Fruit fly (Drosophila melanogaster) whole organism, prepupa: ENCODE results near the gene Crz.

Experiments
- Blimp-1 ChIP-seq: fragments of 200-800 bp; sonication (Bioruptor generic); optimal IDR thresholded peaks from 3 replicates; lab custom pipeline; 2017; ENCODE audit warnings: missing biosample characterization, missing genetic modification characterization, mild to moderate bottlenecking, moderate library complexity, missing genetic modification reagents
- CG10631 ChIP-seq: fragments of 200-800 bp; sonication (Bioruptor generic); optimal IDR thresholded peaks from 2 replicates; lab custom pipeline; 2016; ENCODE audit warnings: missing biosample characterization, missing genetic modification characterization
- CG11294 ChIP-seq: fragments of 200-800 bp; sonication (Bioruptor generic); IDR thresholded peaks from 2 replicates; pipeline ENCODE4 v1.3.6; 2022; ENCODE audit warnings: missing biosample characterization, missing genetic modification characterization
- CG15336 ChIP-seq: fragments of 200-800 bp; sonication (Bioruptor generic); IDR thresholded peaks from 2 replicates; pipeline ENCODE4 v1.3.6; 2022; ENCODE audit warnings: missing biosample characterization, missing genetic modification characterization
- CG16779 ChIP-seq: fragments of 200-800 bp; sonication (Bioruptor generic); optimal IDR thresholded peaks from 3 replicates; lab custom pipeline; 2017; ENCODE audit warnings: missing biosample characterization, mild to moderate bottlenecking, missing genetic modification characterization
- CG31627 ChIP-seq: fragments of 200-800 bp; sonication (Bioruptor generic); optimal IDR thresholded peaks from 3 replicates; lab custom pipeline; 2016; ENCODE audit warnings: missing biosample characterization, missing genetic modification characterization
- CG3919 ChIP-seq: fragments of 200-800 bp; sonication (Bioruptor generic); optimal IDR thresholded peaks from 3 replicates; lab custom pipeline; 2016; ENCODE audit warnings: missing biosample characterization, missing genetic modification characterization
- CG4318 ChIP-seq: fragments of 200-800 bp; sonication (Bioruptor generic); optimal IDR thresholded peaks from 3 replicates; lab custom pipeline; 2017; ENCODE audit warnings: missing biosample characterization, mild to moderate bottlenecking, missing genetic modification characterization
- CG6163 ChIP-seq: fragments of 200-800 bp; sonication (Bioruptor generic); IDR thresholded peaks from 3 replicates; pipeline ENCODE4 v1.3.6; 2022; ENCODE audit warnings: missing biosample characterization, missing genetic modification characterization
- CG6276 ChIP-seq: fragments of 200-800 bp; sonication (Bioruptor generic); optimal IDR thresholded peaks from 2 replicates; lab custom pipeline; 2017; ENCODE audit warnings: missing biosample characterization, mild to moderate bottlenecking, missing genetic modification characterization
- CG6792 ChIP-seq: fragments of 200-800 bp; sonication (Bioruptor generic); optimal IDR thresholded peaks from 3 replicates; lab custom pipeline; 2016; ENCODE audit warnings: missing biosample characterization, missing genetic modification characterization
- CG6808 ChIP-seq: fragments of 200-800 bp; sonication (Bioruptor generic); optimal IDR thresholded peaks from 3 replicates; lab custom pipeline; 2017; ENCODE audit warnings: missing biosample characterization, missing genetic modification characterization, mild to moderate bottlenecking, moderate library complexity, missing genetic modification reagents
- CG6854 ChIP-seq: fragments of 200-800 bp; sonication (Bioruptor generic); optimal IDR thresholded peaks from 2 replicates; lab custom pipeline; 2017; ENCODE audit warnings: missing biosample characterization, mild to moderate bottlenecking, missing genetic modification characterization
- CG8119 ChIP-seq: fragments of 200-800 bp; sonication (Bioruptor generic); IDR thresholded peaks from 3 replicates; pipeline ENCODE4 v1.3.6; 2022; ENCODE audit warnings: missing biosample characterization, missing genetic modification characterization
- CG8632 ChIP-seq: fragments of 200-800 bp; sonication (Bioruptor generic); optimal IDR thresholded peaks from 3 replicates; lab custom pipeline; 2016; ENCODE audit warnings: missing biosample characterization, missing genetic modification characterization
- CG9139 ChIP-seq: fragments of 200-800 bp; sonication (Bioruptor generic); optimal IDR thresholded peaks from 3 replicates; lab custom pipeline; 2017; ENCODE audit warnings: missing biosample characterization, mild to moderate bottlenecking, missing genetic modification characterization
- Eip78C ChIP-seq: fragments of 200-800 bp; sonication (Bioruptor generic); peaks from one replicate; lab custom pipeline; 2016; ENCODE audit warnings: missing biosample characterization, missing genetic modification characterization
- Ets21C ChIP-seq: fragments of 200-800 bp; sonication (Bioruptor generic); optimal IDR thresholded peaks from 3 replicates; lab custom pipeline; 2016; ENCODE audit warnings: missing biosample characterization, missing genetic modification characterization
- Ets96B ChIP-seq: fragments of 200-800 bp; optimal IDR thresholded peaks from 2 replicates; lab custom pipeline; 2019; ENCODE audit warnings: missing biosample characterization, mild to moderate bottlenecking, missing genetic modification characterization, moderate library complexity
- Gug ChIP-seq: fragments of 200-800 bp; sonication (Bioruptor generic); IDR thresholded peaks from 2 replicates; pipeline ENCODE4 v1.3.6; 2022; ENCODE audit warnings: missing biosample characterization, missing genetic modification characterization
- Hr38 ChIP-seq: sonication (Bioruptor generic); optimal IDR thresholded peaks from 2 replicates; lab custom pipeline; 2016; ENCODE audit warnings: missing biosample characterization, missing genetic modification characterization
- Hr39 ChIP-seq: fragments of 200-800 bp; sonication (Bioruptor generic); optimal IDR thresholded peaks from 2 replicates; lab custom pipeline; 2016; ENCODE audit warnings: missing biosample characterization, missing genetic modification characterization
- Hr4 ChIP-seq: fragments of 200-800 bp; sonication (Bioruptor generic); optimal IDR thresholded peaks from 3 replicates; lab custom pipeline; 2016; ENCODE audit warnings: missing biosample characterization, missing genetic modification characterization
- Lpt ChIP-seq: fragments of 200-800 bp; sonication (Bioruptor generic); optimal IDR thresholded peaks from 3 replicates; lab custom pipeline; 2016; ENCODE audit warnings: missing biosample characterization, missing genetic modification characterization
- Met ChIP-seq: fragments of 200-800 bp; sonication (Bioruptor generic); optimal IDR thresholded peaks from 3 replicates; lab custom pipeline; 2016; ENCODE audit warnings: missing biosample characterization, missing genetic modification characterization
- OdsH ChIP-seq: fragments of 200-800 bp; sonication (Bioruptor generic); optimal IDR thresholded peaks from 3 replicates; lab custom pipeline; 2016; ENCODE audit warnings: missing biosample characterization, missing genetic modification characterization
- Smox ChIP-seq: fragments of 200-800 bp; sonication (Bioruptor generic); optimal IDR thresholded peaks from 3 replicates; lab custom pipeline; 2016; ENCODE audit warnings: missing biosample characterization, missing genetic modification characterization
- Sox102F ChIP-seq: fragments of 200-800 bp; sonication (Bioruptor generic); optimal IDR thresholded peaks from 2 replicates; lab custom pipeline; 2016; ENCODE audit warnings: missing biosample characterization, mild to moderate bottlenecking, missing genetic modification characterization
- Sox14 ChIP-seq: fragments of 200-800 bp; sonication (Bioruptor generic); optimal IDR thresholded peaks from 3 replicates; lab custom pipeline; 2016; ENCODE audit warnings: missing biosample characterization, missing genetic modification characterization
- Sox15 ChIP-seq: fragments of 200-800 bp; sonication (Bioruptor generic); optimal IDR thresholded peaks from 3 replicates; lab custom pipeline; 2016; ENCODE audit warnings: missing biosample characterization, missing genetic modification characterization
- achi ChIP-seq: fragments of 200-800 bp; sonication (Bioruptor generic); optimal IDR thresholded peaks from 3 replicates; lab custom pipeline; 2016; ENCODE audit warnings: missing biosample characterization, missing genetic modification characterization
- acj6 ChIP-seq: fragments of 200-800 bp; sonication (Bioruptor generic); optimal IDR thresholded peaks from 3 replicates; lab custom pipeline; 2016; ENCODE audit warnings: missing biosample characterization, missing genetic modification characterization
- cyc ChIP-seq: fragments of 200-800 bp; sonication (Bioruptor generic); optimal IDR thresholded peaks from 3 replicates; lab custom pipeline; 2016; ENCODE audit warnings: missing biosample characterization, missing genetic modification characterization
- dac ChIP-seq: fragments of 200-800 bp; sonication (Bioruptor generic); optimal IDR thresholded peaks from 2 replicates; lab custom pipeline; 2017; ENCODE audit warnings: missing biosample characterization, mild to moderate bottlenecking, missing genetic modification characterization
- dsx ChIP-seq: fragments of 200-800 bp; optimal IDR thresholded peaks from 3 replicates; lab custom pipeline; 2019; ENCODE audit warnings: missing biosample characterization, mild to moderate bottlenecking, missing genetic modification characterization, moderate library complexity; ENCODE audit not compliant: poor library complexity, severe bottlenecking
- eg ChIP-seq: fragments of 200-800 bp; sonication (Bioruptor generic); IDR thresholded peaks from 3 replicates; pipeline ENCODE4 v1.3.6; 2022; ENCODE audit warnings: missing biosample characterization, missing genetic modification characterization
- esn ChIP-seq: fragments of 200-800 bp; sonication (Bioruptor generic); optimal IDR thresholded peaks from 2 replicates; lab custom pipeline; 2016; ENCODE audit warnings: missing biosample characterization, mild to moderate bottlenecking, missing genetic modification characterization, moderate library complexity
- fd59A ChIP-seq: fragments of 200-800 bp; sonication (Bioruptor generic); optimal IDR thresholded peaks from 2 replicates; lab custom pipeline; 2017; ENCODE audit warnings: missing biosample characterization, mild to moderate bottlenecking, missing genetic modification characterization, missing genetic modification reagents
- fkh ChIP-seq: fragments of 200-800 bp; sonication (Bioruptor generic); optimal IDR thresholded peaks from 3 replicates; lab custom pipeline; 2017; ENCODE audit warnings: missing biosample characterization, mild to moderate bottlenecking, missing genetic modification characterization, moderate library complexity
- salr ChIP-seq, 2 experiments: fragments of 200-800 bp; sonication (Bioruptor generic); optimal IDR thresholded peaks; 3 replicates each; lab custom pipeline; 2016 to 2018; ENCODE audit warnings: missing biosample characterization in 2 of 2, missing genetic modification characterization in 2 of 2, mild to moderate bottlenecking in 1 of 2
- spab ChIP-seq: fragments of 200-800 bp; sonication (Bioruptor generic); optimal IDR thresholded peaks from 2 replicates; lab custom pipeline; 2017; ENCODE audit warnings: missing biosample characterization, mild to moderate bottlenecking, missing genetic modification characterization, missing genetic modification reagents
- ss ChIP-seq, 2 experiments: fragments of 200-800 bp; sonication (Bioruptor generic); optimal IDR thresholded peaks; 2 replicates in 1 of 2; 3 replicates in 1 of 2; lab custom pipeline; 2017 to 2018; ENCODE audit warnings: mild to moderate bottlenecking in 2 of 2, missing biosample characterization in 2 of 2, missing genetic modification characterization in 2 of 2, moderate library complexity in 1 of 2
- svp ChIP-seq: fragments of 200-800 bp; sonication (Bioruptor generic); peaks from one replicate; lab custom pipeline; 2016; ENCODE audit warnings: missing biosample characterization, missing genetic modification characterization
- topi ChIP-seq: fragments of 200-800 bp; sonication (Bioruptor generic); optimal IDR thresholded peaks from 3 replicates; lab custom pipeline; 2016; ENCODE audit warnings: missing biosample characterization, missing genetic modification characterization

Gene Crz

dm6 chr3R:14288669-14289383, 25.8 kb upstream of the Crz start, which contains the start of gene red (continued):
- TF ChIP-seq svp (GFP tag; lab: Kevin White, UChicago) = peak; percentile 67
- TF ChIP-seq Smox = no peak
- TF ChIP-seq dsx (GFP tag; lab: Kevin White, UChicago) = peak; percentile 43
- no peak for TF ChIP-seq CG16779 (tag; lab: Kevin White, UChicago)
- no peak for TF ChIP-seq topi (GFP tag; lab: Kevin White, UChicago)
- peak; percentile 31; the same call in 1 of the 2 replicates for TF ChIP-seq Gug (GFP tag; lab: Robert Waterston, UW)
- TF ChIP-seq ss (GFP tag; optimal IDR thresholded peaks at IDR 0.05; lab: Kevin White, UChicago) = peak; percentile 41 to 58
- TF ChIP-seq CG11294 (GFP tag; lab: Robert Waterston, UW) = no peak
- no peak for TF ChIP-seq CG6792 (GFP tag; lab: Kevin White, UChicago)
- TF ChIP-seq acj6 (GFP tag; lab: Kevin White, UChicago) = peak; percentile 44
- TF ChIP-seq CG8119 = peak; percentile 55; the same call in 2 of the 3 replicates
- TF ChIP-seq Sox102F (GFP tag; lab: Kevin White, UChicago) = peak; percentile 25
- TF ChIP-seq Hr4 (GFP tag; lab: Kevin White, UChicago) = peak; percentile 69
- peak; percentile 15 for TF ChIP-seq OdsH
- TF ChIP-seq CG15336 (GFP tag; lab: Robert Waterston, UW) = peak; percentile 65
- no peak for TF ChIP-seq CG3919
- TF ChIP-seq spab (GFP tag; lab: Kevin White, UChicago) = no peak
- peak; percentile 66 for TF ChIP-seq eg
- TF ChIP-seq Met (GFP tag; lab: Kevin White, UChicago) = peak; percentile 9
- peak; percentile 64 for TF ChIP-seq CG6854 (GFP tag; lab: Kevin White, UChicago)
- peak; percentile 16 for TF ChIP-seq CG4318 (GFP tag; lab: Kevin White, UChicago)
- TF ChIP-seq CG8632 (GFP tag; lab: Kevin White, UChicago) = no peak
- TF ChIP-seq dac (GFP tag; lab: Kevin White, UChicago) = no peak

- TF ChIP-seq CG11294 (GFP tag; lab: Robert Waterston, UW) = no peak
- TF ChIP-seq salr (GFP tag; optimal IDR thresholded peaks at IDR 0.05; lab: Kevin White, UChicago) = peak in 1 of 2 experiments; percentile 16
- peak; percentile 79 for TF ChIP-seq svp (GFP tag; lab: Kevin White, UChicago)
- peak; percentile 32 for TF ChIP-seq CG6792 (GFP tag; lab: Kevin White, UChicago)
- TF ChIP-seq cyc = peak; percentile 7
- TF ChIP-seq achi (GFP tag; lab: Kevin White, UChicago) = peak; percentile 45
- TF ChIP-seq spab (GFP tag; lab: Kevin White, UChicago) = peak; percentile 29
- peak; percentile 6 for TF ChIP-seq dsx (GFP tag; lab: Kevin White, UChicago)
- TF ChIP-seq CG31627 = peak; percentile 40
- peak; percentile 58 for TF ChIP-seq Smox
- TF ChIP-seq Hr38 = no peak
- peak; percentile 0 for TF ChIP-seq Blimp-1 (GFP tag; lab: Kevin White, UChicago)
- TF ChIP-seq Lpt (GFP tag; lab: Kevin White, UChicago) = peak; percentile 28
- TF ChIP-seq Gug (GFP tag; lab: Robert Waterston, UW) = peak; percentile 33; the same call in 1 of the 2 replicates
- peak; percentile 57 for TF ChIP-seq topi (GFP tag; lab: Kevin White, UChicago)
- TF ChIP-seq CG9139 = no peak
- TF ChIP-seq eg = 0 out of 3 replicates have a peak, but pooled peaks have one; percentile 36
- TF ChIP-seq Sox14 (GFP tag; lab: Kevin White, UChicago) = peak; percentile 39
- TF ChIP-seq Sox15 (GFP tag; lab: Kevin White, UChicago) = peak; percentile 17
- TF ChIP-seq Ets96B (tag; lab: Kevin White, UChicago) = peak; percentile 57
- peak; percentile 45 for TF ChIP-seq fkh (GFP tag; lab: Kevin White, UChicago)
- peak; percentile 31 for TF ChIP-seq Ets21C
- peak; percentile 14 for TF ChIP-seq fd59A (GFP tag; lab: Kevin White, UChicago)
- peak; percentile 58 for TF ChIP-seq CG4318 (GFP tag; lab: Kevin White, UChicago)
- TF ChIP-seq CG6276 (GFP tag; lab: Kevin White, UChicago) = peak; percentile 66
- TF ChIP-seq CG6163 (GFP tag; lab: Robert Waterston, UW) = peak; percentile 55
- TF ChIP-seq CG10631 = peak; percentile 44
- peak; percentile 48 for TF ChIP-seq CG3919
- TF ChIP-seq Hr39 (GFP tag; lab: Kevin White, UChicago) = peak; percentile 41
- TF ChIP-seq Met (GFP tag; lab: Kevin White, UChicago) = peak; percentile 63
- TF ChIP-seq esn (GFP tag; lab: Kevin White, UChicago) = peak; percentile 65
- TF ChIP-seq CG6808 (GFP tag; lab: Kevin White, UChicago) = peak; percentile 34
- TF ChIP-seq Eip78C (GFP tag; lab: Kevin White, UChicago) = peak; percentile 90
- TF ChIP-seq OdsH = peak; percentile 61
These were observed 24.5 kb upstream of the Crz start for dm6 chr3R:14289958-14290835.
